Fruit fly (Drosophila melanogaster) whole organism: ENCODE measurements around the gene CG12020.

Experiments
- CG8478 ChIP-seq: fragments of >200 bp; optimal IDR thresholded peaks from 2 replicates; lab custom pipeline; 2018; ENCODE audit warnings: inconsistent platforms
- Dll ChIP-seq: fragments of >200 bp; optimal IDR thresholded peaks from 2 replicates; lab custom pipeline; 2017
- EcR ChIP-seq, 2 experiments: fragments of >200 bp; optimal IDR thresholded peaks; 2 replicates each; lab custom pipeline; 2017; ENCODE audit warnings: missing biosample characterization in 2 of 2, missing genetic modification characterization in 2 of 2, missing genetic modification reagents in 2 of 2
- pan ChIP-seq: fragments of >200 bp; optimal IDR thresholded peaks from 2 replicates; lab custom pipeline; 2017
- psq ChIP-seq: fragments of >200 bp; optimal IDR thresholded peaks from 2 replicates; lab custom pipeline; 2017
- usp ChIP-seq: fragments of >200 bp; optimal IDR thresholded peaks from 2 replicates; lab custom pipeline; 2017; ENCODE audit warnings: missing biosample characterization, missing genetic modification characterization, mixed read lengths

DNA sequence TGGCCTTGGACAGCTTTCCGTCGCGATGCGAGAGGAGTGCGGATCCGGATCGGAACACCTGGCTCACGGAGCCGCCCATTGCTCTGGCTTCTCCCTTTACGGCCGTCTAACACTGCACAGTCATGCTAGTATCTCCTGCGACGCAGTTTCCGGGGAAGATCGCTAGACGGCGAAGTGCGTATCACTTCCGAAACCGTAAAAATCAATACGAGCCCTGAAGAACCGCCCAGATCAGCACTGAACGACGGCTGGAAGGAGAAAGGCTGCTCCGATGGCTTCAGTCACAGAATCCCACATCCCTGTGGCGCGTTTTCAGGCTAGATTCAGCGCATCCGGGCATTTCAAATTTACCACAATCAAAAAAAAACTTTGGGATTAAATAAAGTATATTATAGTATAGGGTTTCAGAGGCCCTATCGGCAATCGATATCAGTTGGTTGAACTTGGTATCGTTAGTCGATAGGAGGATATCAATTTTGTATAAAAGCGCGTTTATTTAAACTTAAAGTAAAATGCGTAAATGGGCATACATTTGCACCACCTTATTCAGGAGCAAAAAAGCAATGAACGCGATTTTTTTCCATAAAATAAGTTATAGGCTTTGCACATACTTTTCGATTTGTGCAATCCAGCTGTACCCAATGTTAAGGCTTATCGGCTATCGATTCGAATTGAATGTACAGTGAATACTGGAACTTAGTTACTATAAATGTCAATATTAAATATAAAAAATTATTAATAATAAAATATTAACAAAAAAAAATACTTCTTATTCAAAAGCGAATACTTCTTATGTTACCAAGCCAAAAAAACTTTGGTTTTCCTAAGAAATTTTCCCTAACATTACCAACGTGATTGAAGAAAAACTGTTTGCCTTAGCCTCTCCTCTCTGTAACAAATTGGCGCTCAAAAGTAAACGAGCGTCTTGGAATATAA, 22.1 kb upstream of the CG12020 start, which contains the start of the genes CG13933 and PolD2:
- TF ChIP-seq pan (lab: Kevin White, UChicago) = no peak
- TF ChIP-seq usp (GFP tag; lab: Kevin White, UChicago) = no peak
- no peak for TF ChIP-seq Dll (lab: Kevin White, UChicago)
- TF ChIP-seq psq (lab: Kevin White, UChicago) = no peak
- TF ChIP-seq EcR (GFP tag; optimal IDR thresholded peaks at IDR 0.05; lab: Kevin White, UChicago) = no peak
- no peak for TF ChIP-seq CG8478 (lab: Kevin White, UChicago)
